Fruit fly (Drosophila melanogaster) whole organism, prepupa: ENCODE data around the gene CG43407.

Experiments
- Blimp-1 ChIP-seq: fragments of 200-800 bp; sonication (Bioruptor generic); optimal IDR thresholded peaks from 3 replicates; lab custom pipeline; 2017; ENCODE audit warnings: missing biosample characterization, missing genetic modification characterization, mild to moderate bottlenecking, moderate library complexity, missing genetic modification reagents
- CG10631 ChIP-seq: fragments of 200-800 bp; sonication (Bioruptor generic); optimal IDR thresholded peaks from 2 replicates; lab custom pipeline; 2016; ENCODE audit warnings: missing biosample characterization, missing genetic modification characterization
- CG11294 ChIP-seq: fragments of 200-800 bp; sonication (Bioruptor generic); IDR thresholded peaks from 2 replicates; pipeline ENCODE4 v1.3.6; 2022; ENCODE audit warnings: missing biosample characterization, missing genetic modification characterization
- CG11762 ChIP-seq: fragments of 200-800 bp; sonication (Bioruptor generic); optimal IDR thresholded peaks from 3 replicates; lab custom pipeline; 2016; ENCODE audit warnings: missing biosample characterization, missing genetic modification characterization; ENCODE audit not compliant: insufficient read depth
- CG11902 ChIP-seq: fragments of 200-800 bp; sonication (Bioruptor generic); optimal IDR thresholded peaks from 3 replicates; lab custom pipeline; 2016; ENCODE audit warnings: missing biosample characterization, missing genetic modification characterization
- CG15336 ChIP-seq: fragments of 200-800 bp; sonication (Bioruptor generic); IDR thresholded peaks from 2 replicates; pipeline ENCODE4 v1.3.6; 2022; ENCODE audit warnings: missing biosample characterization, missing genetic modification characterization
- CG1621 ChIP-seq: fragments of 200-800 bp; sonication (Bioruptor generic); optimal IDR thresholded peaks from 3 replicates; lab custom pipeline; 2018; ENCODE audit warnings: missing biosample characterization, mild to moderate bottlenecking, missing genetic modification characterization
- CG16779 ChIP-seq: fragments of 200-800 bp; sonication (Bioruptor generic); optimal IDR thresholded peaks from 3 replicates; lab custom pipeline; 2017; ENCODE audit warnings: missing biosample characterization, mild to moderate bottlenecking, missing genetic modification characterization
- CG3032 ChIP-seq: fragments of 200-800 bp; optimal IDR thresholded peaks from 2 replicates; lab custom pipeline; 2019; ENCODE audit warnings: missing biosample characterization, mild to moderate bottlenecking, missing genetic modification characterization, moderate library complexity
- CG32006 ChIP-seq: fragments of 200-800 bp; sonication (Bioruptor generic); optimal IDR thresholded peaks from 3 replicates; lab custom pipeline; 2017; ENCODE audit warnings: missing biosample characterization, mild to moderate bottlenecking, missing genetic modification characterization
- CG34406 ChIP-seq: fragments of 200-800 bp; sonication (Bioruptor generic); optimal IDR thresholded peaks from 3 replicates; lab custom pipeline; 2016; ENCODE audit warnings: missing biosample characterization, missing genetic modification characterization
- CG4318 ChIP-seq: fragments of 200-800 bp; sonication (Bioruptor generic); optimal IDR thresholded peaks from 3 replicates; lab custom pipeline; 2017; ENCODE audit warnings: missing biosample characterization, mild to moderate bottlenecking, missing genetic modification characterization
- CG6163 ChIP-seq: fragments of 200-800 bp; sonication (Bioruptor generic); IDR thresholded peaks from 3 replicates; pipeline ENCODE4 v1.3.6; 2022; ENCODE audit warnings: missing biosample characterization, missing genetic modification characterization
- CG6276 ChIP-seq: fragments of 200-800 bp; sonication (Bioruptor generic); optimal IDR thresholded peaks from 2 replicates; lab custom pipeline; 2017; ENCODE audit warnings: missing biosample characterization, mild to moderate bottlenecking, missing genetic modification characterization
- CG6792 ChIP-seq: fragments of 200-800 bp; sonication (Bioruptor generic); optimal IDR thresholded peaks from 3 replicates; lab custom pipeline; 2016; ENCODE audit warnings: missing biosample characterization, missing genetic modification characterization
- CG6808 ChIP-seq: fragments of 200-800 bp; sonication (Bioruptor generic); optimal IDR thresholded peaks from 3 replicates; lab custom pipeline; 2017; ENCODE audit warnings: missing biosample characterization, missing genetic modification characterization, mild to moderate bottlenecking, moderate library complexity, missing genetic modification reagents
- CG6854 ChIP-seq: fragments of 200-800 bp; sonication (Bioruptor generic); optimal IDR thresholded peaks from 2 replicates; lab custom pipeline; 2017; ENCODE audit warnings: missing biosample characterization, mild to moderate bottlenecking, missing genetic modification characterization
- CG7368 ChIP-seq: fragments of 200-800 bp; sonication (Bioruptor generic); optimal IDR thresholded peaks from 3 replicates; lab custom pipeline; 2016; ENCODE audit warnings: missing biosample characterization, missing genetic modification characterization
- CG8119 ChIP-seq: fragments of 200-800 bp; sonication (Bioruptor generic); IDR thresholded peaks from 3 replicates; pipeline ENCODE4 v1.3.6; 2022; ENCODE audit warnings: missing biosample characterization, missing genetic modification characterization
- CG8319 ChIP-seq: fragments of 200-800 bp; sonication (Bioruptor generic); optimal IDR thresholded peaks from 3 replicates; lab custom pipeline; 2016; ENCODE audit warnings: missing biosample characterization, missing genetic modification characterization
- CG9139 ChIP-seq: fragments of 200-800 bp; sonication (Bioruptor generic); optimal IDR thresholded peaks from 3 replicates; lab custom pipeline; 2017; ENCODE audit warnings: missing biosample characterization, mild to moderate bottlenecking, missing genetic modification characterization
- Eip78C ChIP-seq: fragments of 200-800 bp; sonication (Bioruptor generic); peaks from one replicate; lab custom pipeline; 2016; ENCODE audit warnings: missing biosample characterization, missing genetic modification characterization
- Eip93F ChIP-seq: fragments of 200-800 bp; sonication (Bioruptor generic); optimal IDR thresholded peaks from 2 replicates; lab custom pipeline; 2016; ENCODE audit warnings: missing biosample characterization, mild to moderate bottlenecking, missing genetic modification characterization
- Gug ChIP-seq: fragments of 200-800 bp; sonication (Bioruptor generic); IDR thresholded peaks from 2 replicates; pipeline ENCODE4 v1.3.6; 2022; ENCODE audit warnings: missing biosample characterization, missing genetic modification characterization
- Hr38 ChIP-seq: sonication (Bioruptor generic); optimal IDR thresholded peaks from 2 replicates; lab custom pipeline; 2016; ENCODE audit warnings: missing biosample characterization, missing genetic modification characterization
- Hr39 ChIP-seq: fragments of 200-800 bp; sonication (Bioruptor generic); optimal IDR thresholded peaks from 2 replicates; lab custom pipeline; 2016; ENCODE audit warnings: missing biosample characterization, missing genetic modification characterization
- Hr4 ChIP-seq: fragments of 200-800 bp; sonication (Bioruptor generic); optimal IDR thresholded peaks from 3 replicates; lab custom pipeline; 2016; ENCODE audit warnings: missing biosample characterization, missing genetic modification characterization
- Lpt ChIP-seq: fragments of 200-800 bp; sonication (Bioruptor generic); optimal IDR thresholded peaks from 3 replicates; lab custom pipeline; 2016; ENCODE audit warnings: missing biosample characterization, missing genetic modification characterization
- Met ChIP-seq: fragments of 200-800 bp; sonication (Bioruptor generic); optimal IDR thresholded peaks from 3 replicates; lab custom pipeline; 2016; ENCODE audit warnings: missing biosample characterization, missing genetic modification characterization
- OdsH ChIP-seq: fragments of 200-800 bp; sonication (Bioruptor generic); optimal IDR thresholded peaks from 3 replicates; lab custom pipeline; 2016; ENCODE audit warnings: missing biosample characterization, missing genetic modification characterization
- Smox ChIP-seq: fragments of 200-800 bp; sonication (Bioruptor generic); optimal IDR thresholded peaks from 3 replicates; lab custom pipeline; 2016; ENCODE audit warnings: missing biosample characterization, missing genetic modification characterization
- Sox14 ChIP-seq: fragments of 200-800 bp; sonication (Bioruptor generic); optimal IDR thresholded peaks from 3 replicates; lab custom pipeline; 2016; ENCODE audit warnings: missing biosample characterization, missing genetic modification characterization
- achi ChIP-seq: fragments of 200-800 bp; sonication (Bioruptor generic); optimal IDR thresholded peaks from 3 replicates; lab custom pipeline; 2016; ENCODE audit warnings: missing biosample characterization, missing genetic modification characterization
- acj6 ChIP-seq: fragments of 200-800 bp; sonication (Bioruptor generic); optimal IDR thresholded peaks from 3 replicates; lab custom pipeline; 2016; ENCODE audit warnings: missing biosample characterization, missing genetic modification characterization
- dsx ChIP-seq: fragments of 200-800 bp; optimal IDR thresholded peaks from 3 replicates; lab custom pipeline; 2019; ENCODE audit warnings: missing biosample characterization, mild to moderate bottlenecking, missing genetic modification characterization, moderate library complexity; ENCODE audit not compliant: poor library complexity, severe bottlenecking
- eg ChIP-seq: fragments of 200-800 bp; sonication (Bioruptor generic); IDR thresholded peaks from 3 replicates; pipeline ENCODE4 v1.3.6; 2022; ENCODE audit warnings: missing biosample characterization, missing genetic modification characterization
- fkh ChIP-seq: fragments of 200-800 bp; sonication (Bioruptor generic); optimal IDR thresholded peaks from 3 replicates; lab custom pipeline; 2017; ENCODE audit warnings: missing biosample characterization, mild to moderate bottlenecking, missing genetic modification characterization, moderate library complexity
- lz ChIP-seq: fragments of 200-800 bp; sonication (Bioruptor generic); optimal IDR thresholded peaks from 3 replicates; lab custom pipeline; 2016; ENCODE audit warnings: missing biosample characterization, missing genetic modification characterization
- pdm3 ChIP-seq: fragments of 200-800 bp; sonication (Bioruptor generic); optimal IDR thresholded peaks from 3 replicates; lab custom pipeline; 2016; ENCODE audit warnings: missing biosample characterization, missing genetic modification characterization
- salr ChIP-seq, 2 experiments: fragments of 200-800 bp; sonication (Bioruptor generic); optimal IDR thresholded peaks; 3 replicates each; lab custom pipeline; 2016 to 2018; ENCODE audit warnings: missing biosample characterization in 2 of 2, missing genetic modification characterization in 2 of 2, mild to moderate bottlenecking in 1 of 2
- spab ChIP-seq: fragments of 200-800 bp; sonication (Bioruptor generic); optimal IDR thresholded peaks from 2 replicates; lab custom pipeline; 2017; ENCODE audit warnings: missing biosample characterization, mild to moderate bottlenecking, missing genetic modification characterization, missing genetic modification reagents
- ss ChIP-seq, 2 experiments: fragments of 200-800 bp; sonication (Bioruptor generic); optimal IDR thresholded peaks; 2 replicates in 1 of 2; 3 replicates in 1 of 2; lab custom pipeline; 2017 to 2018; ENCODE audit warnings: mild to moderate bottlenecking in 2 of 2, missing biosample characterization in 2 of 2, missing genetic modification characterization in 2 of 2, moderate library complexity in 1 of 2
- svp ChIP-seq: fragments of 200-800 bp; sonication (Bioruptor generic); peaks from one replicate; lab custom pipeline; 2016; ENCODE audit warnings: missing biosample characterization, missing genetic modification characterization
- topi ChIP-seq: fragments of 200-800 bp; sonication (Bioruptor generic); optimal IDR thresholded peaks from 3 replicates; lab custom pipeline; 2016; ENCODE audit warnings: missing biosample characterization, missing genetic modification characterization

Gene CG43407

DNA sequence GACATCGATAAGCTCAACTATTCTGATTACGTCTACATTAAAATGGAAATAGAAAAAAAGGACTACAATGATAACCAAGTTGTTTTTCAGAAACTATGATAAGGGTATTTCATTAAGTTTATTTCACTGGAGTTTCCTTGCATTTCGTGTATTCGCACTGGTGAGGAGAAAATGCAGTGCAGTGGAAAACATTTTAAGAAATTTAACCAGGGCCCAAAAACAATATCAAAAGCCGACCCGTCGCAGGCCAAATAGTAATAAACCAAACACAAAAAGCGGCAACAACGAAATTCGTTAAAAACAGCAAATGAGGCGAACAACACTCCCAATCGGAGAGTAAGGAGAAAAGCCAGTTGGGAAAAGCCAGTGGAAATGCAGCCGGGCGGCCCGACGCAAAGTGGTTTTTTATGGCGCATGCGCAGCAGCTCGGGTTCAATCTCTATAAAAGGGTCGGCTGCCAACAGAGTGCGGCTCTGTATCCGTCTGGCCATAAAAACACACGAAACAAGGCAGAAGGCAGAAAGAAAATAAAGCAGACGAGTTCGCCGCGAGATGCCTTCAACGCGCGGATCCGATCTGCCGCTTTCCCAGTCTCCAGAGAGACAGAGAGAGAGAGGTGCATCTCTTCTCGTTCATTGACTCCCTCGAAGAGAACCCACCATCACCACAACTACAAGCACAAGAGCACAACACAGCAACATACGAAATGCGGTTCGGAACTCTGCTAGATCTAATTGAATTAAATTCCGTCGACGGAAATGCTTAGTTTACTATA, 27.9 kb upstream of the CG43407 start:
- TF ChIP-seq CG1621 (tag; lab: Kevin White, UChicago) = no peak
- no peak for TF ChIP-seq CG6276
- TF ChIP-seq CG3032 (tag; lab: Kevin White, UChicago) = peak; percentile 10
- TF ChIP-seq CG34406 = no peak
- TF ChIP-seq CG32006 (GFP tag; lab: Kevin White, UChicago) = peak; percentile 38
- peak; percentile 69 for TF ChIP-seq svp (GFP tag; lab: Kevin White, UChicago)
- TF ChIP-seq acj6 (GFP tag; lab: Kevin White, UChicago) = peak; percentile 14
- no peak; the same call in 1 of the 2 replicates for TF ChIP-seq CG11294 (GFP tag; lab: Robert Waterston, UW)
- no peak for TF ChIP-seq achi (GFP tag; lab: Kevin White, UChicago)
- TF ChIP-seq dsx (GFP tag; lab: Kevin White, UChicago) = peak; percentile 1
- peak; percentile 43 for TF ChIP-seq Hr4 (GFP tag; lab: Kevin White, UChicago)
- TF ChIP-seq CG6163 (GFP tag; lab: Robert Waterston, UW) = peak; percentile 49; the same call in 1 of the 3 replicates
- TF ChIP-seq Eip78C = peak; percentile 71
- TF ChIP-seq Lpt (GFP tag; lab: Kevin White, UChicago) = peak; percentile 3
- TF ChIP-seq CG6854 (GFP tag; lab: Kevin White, UChicago) = peak; percentile 11

DNA sequence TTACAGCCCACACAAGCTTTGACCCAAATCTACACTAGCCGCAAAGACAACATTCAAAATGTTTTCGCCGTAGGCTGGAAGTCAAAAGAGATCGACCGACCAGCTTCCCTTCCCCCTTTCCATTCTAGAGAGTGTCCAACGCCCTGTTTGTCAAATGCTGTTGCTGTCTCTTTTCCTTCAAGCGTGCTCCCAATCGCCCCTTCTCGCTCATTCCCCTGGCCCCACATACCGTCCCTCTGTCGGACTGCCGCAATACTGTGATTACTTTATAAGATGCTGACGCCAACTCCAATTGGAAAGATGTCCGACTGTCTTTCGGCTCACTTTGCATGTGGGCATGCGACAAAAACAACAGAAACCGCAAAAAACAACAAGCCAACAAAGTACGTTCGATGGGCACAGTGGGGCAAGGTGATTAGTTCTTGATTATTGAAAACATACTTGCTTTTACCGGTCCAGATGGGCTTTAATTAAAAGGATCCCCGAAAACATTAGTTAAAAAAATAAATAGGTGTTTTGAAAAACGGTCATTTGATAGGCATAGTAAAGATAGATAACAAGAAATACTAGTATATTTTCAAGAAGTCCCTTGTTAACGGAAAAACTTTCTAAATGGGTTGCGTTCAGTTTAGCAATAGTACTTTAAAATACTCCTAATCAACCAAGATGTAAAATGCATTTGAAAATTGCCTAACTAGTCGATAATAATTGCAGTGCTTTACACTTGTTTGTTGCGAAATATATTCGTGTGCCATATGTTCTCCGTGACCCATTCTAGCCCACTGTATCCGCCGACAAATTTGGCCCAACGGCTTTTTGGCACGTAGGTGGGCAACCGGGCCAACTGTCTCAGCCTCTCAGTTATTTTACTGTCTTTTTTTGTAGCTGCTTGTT, 26.9 kb upstream of the CG43407 start:
- 0 out of 3 replicates have a peak, but pooled peaks have one; percentile 23 for TF ChIP-seq eg (GFP tag; lab: Robert Waterston, UW)
- no peak for TF ChIP-seq Hr38 (GFP tag; lab: Kevin White, UChicago)
- TF ChIP-seq salr (GFP tag; optimal IDR thresholded peaks at IDR 0.05; lab: Kevin White, UChicago) = peak in 1 of 2 experiments; percentile 79
- peak; percentile 78 for TF ChIP-seq Hr39
- peak; percentile 53 for TF ChIP-seq CG3032 (tag; lab: Kevin White, UChicago)
- peak; percentile 55 for TF ChIP-seq CG15336 (GFP tag; lab: Robert Waterston, UW)
- TF ChIP-seq dsx (GFP tag; lab: Kevin White, UChicago) = peak; percentile 78
- TF ChIP-seq CG6163 (GFP tag; lab: Robert Waterston, UW) = peak; percentile 49; the same call in 1 of the 3 replicates
- TF ChIP-seq Lpt (GFP tag; lab: Kevin White, UChicago) = peak; percentile 3
- TF ChIP-seq CG10631 (GFP tag; lab: Kevin White, UChicago) = peak; percentile 83
- peak; percentile 72 for TF ChIP-seq CG6808 (GFP tag; lab: Kevin White, UChicago)
- TF ChIP-seq CG7368 (GFP tag; lab: Kevin White, UChicago) = peak; percentile 61
- TF ChIP-seq CG4318 = peak; percentile 79
- TF ChIP-seq CG8119 = peak; percentile 62; the same call in 2 of the 3 replicates
- TF ChIP-seq Met (GFP tag; lab: Kevin White, UChicago) = peak; percentile 83
- TF ChIP-seq CG16779 (tag; lab: Kevin White, UChicago) = peak; percentile 57
- peak; percentile 68 for TF ChIP-seq CG6792
- peak; percentile 4 for TF ChIP-seq CG9139 (GFP tag; lab: Kevin White, UChicago)
- peak; percentile 86 for TF ChIP-seq Hr4 (GFP tag; lab: Kevin White, UChicago)
- TF ChIP-seq achi (GFP tag; lab: Kevin White, UChicago) = peak; percentile 74
- peak; percentile 82 for TF ChIP-seq pdm3
- TF ChIP-seq CG11762 (GFP tag; lab: Kevin White, UChicago) = peak; percentile 54
- peak; percentile 82 for TF ChIP-seq Sox14 (GFP tag; lab: Kevin White, UChicago)
- TF ChIP-seq CG11902 (GFP tag; lab: Kevin White, UChicago) = peak; percentile 72
- peak; percentile 84 for TF ChIP-seq lz
- no peak for TF ChIP-seq Eip93F (GFP tag; lab: Kevin White, UChicago)
- TF ChIP-seq fkh = peak; percentile 67
- no peak for TF ChIP-seq Gug (GFP tag; lab: Robert Waterston, UW)
- TF ChIP-seq ss (GFP tag; optimal IDR thresholded peaks at IDR 0.05; lab: Kevin White, UChicago) = peak; percentile 8 to 74
- TF ChIP-seq Blimp-1 (GFP tag; lab: Kevin White, UChicago) = peak; percentile 56
- TF ChIP-seq OdsH (GFP tag; lab: Kevin White, UChicago) = peak; percentile 78
- peak; percentile 65 for TF ChIP-seq spab (GFP tag; lab: Kevin White, UChicago)
- TF ChIP-seq CG8319 = peak; percentile 56
- TF ChIP-seq Eip78C = peak; percentile 94
- peak; percentile 79 for TF ChIP-seq Smox (GFP tag; lab: Kevin White, UChicago)
- peak; percentile 84 for TF ChIP-seq topi (GFP tag; lab: Kevin White, UChicago)
- TF ChIP-seq CG32006 (GFP tag; lab: Kevin White, UChicago) = peak; percentile 89
